Fruit fly (Drosophila melanogaster): ENCODE measurements around the gene CG11756.

CG11756 gene

dm6 chrX:11384023-11384444 is 36.1 kb downstream of the CG11756 start (continued):
- peak; percentile 43 for TF ChIP-seq CG2712 (tag; optimal IDR thresholded peaks at IDR 0.05)
- 0 out of 3 replicates have a peak, but pooled peaks have one; percentile 49 for TF ChIP-seq C15 (GFP tag; IDR thresholded peaks at IDR 0.05)
- no peak for TF ChIP-seq CG12236 (GFP tag; optimal IDR thresholded peaks at IDR 0.05)
- peak; percentile 36 for TF ChIP-seq D19B (GFP tag; optimal IDR thresholded peaks at IDR 0.05)
- peak; percentile 41 for TF ChIP-seq CG4424 (GFP tag; optimal IDR thresholded peaks at IDR 0.05)
- no peak for TF ChIP-seq prd (optimal IDR thresholded peaks at IDR 0.05)
- peak; percentile 84 for TF ChIP-seq prd (GFP tag; IDR thresholded peaks at IDR 0.05)
- peak; percentile 69 for TF ChIP-seq Xrp1 (GFP tag; IDR thresholded peaks at IDR 0.05)
- peak; percentile 31 for TF ChIP-seq slp2 (GFP tag; optimal IDR thresholded peaks at IDR 0.05)
- TF ChIP-seq CG7839 (tag; optimal IDR thresholded peaks at IDR 0.05) = peak; percentile 83
- peak; percentile 72 for TF ChIP-seq CG3847 (GFP tag; IDR thresholded peaks at IDR 0.05)
- TF ChIP-seq CG2678 (tag; optimal IDR thresholded peaks at IDR 0.05) = peak; percentile 83
- TF ChIP-seq Jarid2 (GFP tag; optimal IDR thresholded peaks at IDR 0.05) = peak; percentile 22
- peak; percentile 69 for TF ChIP-seq HLH3B (GFP tag; IDR thresholded peaks at IDR 0.05)
- peak; percentile 71 for TF ChIP-seq E2f1 (GFP tag; IDR thresholded peaks at IDR 0.05)
- peak; percentile 49 for TF ChIP-seq pnt (GFP tag; optimal IDR thresholded peaks at IDR 0.05)
- TF ChIP-seq sima (GFP tag; optimal IDR thresholded peaks at IDR 0.05) = no peak
- TF ChIP-seq CG4404 (GFP tag; IDR thresholded peaks at IDR 0.05) = peak; percentile 62
- TF ChIP-seq CG9817 (tag; optimal IDR thresholded peaks at IDR 0.05) = peak; percentile 75
- TF ChIP-seq tio (GFP tag; optimal IDR thresholded peaks at IDR 0.05) = peak; percentile 42
- peak; percentile 75 for TF ChIP-seq ind (GFP tag; optimal IDR thresholded peaks at IDR 0.05)
- TF ChIP-seq dpn (GFP tag; optimal IDR thresholded peaks at IDR 0.05) = peak; percentile 62 to 63
- TF ChIP-seq CG12071 (GFP tag; optimal IDR thresholded peaks at IDR 0.05) = peak; percentile 54
- TF ChIP-seq CG2120 (GFP tag; optimal IDR thresholded peaks at IDR 0.05) = peak; percentile 90
- peak; percentile 18; the same call in 1 of the 2 replicates for TF ChIP-seq Nf-YA (GFP tag; IDR thresholded peaks at IDR 0.05)
- peak; percentile 11 for TF ChIP-seq Ets97D (GFP tag; optimal IDR thresholded peaks at IDR 0.05)
- peak; percentile 49; the same call in 1 of the 2 replicates for TF ChIP-seq Awh (GFP tag; IDR thresholded peaks at IDR 0.05)
- TF ChIP-seq CG17912 (GFP tag; optimal IDR thresholded peaks at IDR 0.05) = no peak
- TF ChIP-seq ATbp (GFP tag; optimal IDR thresholded peaks at IDR 0.05) = peak; percentile 53
- TF ChIP-seq CG14050 (GFP tag; IDR thresholded peaks at IDR 0.05) = peak; percentile 54; the same call in 2 of the 3 replicates
- TF ChIP-seq CG4820 (GFP tag; optimal IDR thresholded peaks at IDR 0.05) = peak; percentile 32
- no peak for TF ChIP-seq dati (GFP tag; IDR thresholded peaks at IDR 0.05)
- peak; percentile 63 for TF ChIP-seq CG30403 (GFP tag; optimal IDR thresholded peaks at IDR 0.05)
- TF ChIP-seq Sin3A (optimal IDR thresholded peaks at IDR 0.05) = no peak
- no peak for TF ChIP-seq CG33557 (GFP tag; optimal IDR thresholded peaks at IDR 0.05)
- peak; percentile 90 for TF ChIP-seq CG9932 (GFP tag; IDR thresholded peaks at IDR 0.05)
- TF ChIP-seq ase (GFP tag; IDR thresholded peaks at IDR 0.05) = peak; percentile 56; the same call in 1 of the 3 replicates
- TF ChIP-seq Dip3 (GFP tag; optimal IDR thresholded peaks at IDR 0.05) = peak; percentile 71
- TF ChIP-seq lmd (GFP tag; IDR thresholded peaks at IDR 0.05) = peak; percentile 80
- TF ChIP-seq CTCF (GFP tag; optimal IDR thresholded peaks at IDR 0.05) = peak; percentile 9
- no peak for TF ChIP-seq Elba2 (GFP tag; optimal IDR thresholded peaks at IDR 0.05)

DNA sequence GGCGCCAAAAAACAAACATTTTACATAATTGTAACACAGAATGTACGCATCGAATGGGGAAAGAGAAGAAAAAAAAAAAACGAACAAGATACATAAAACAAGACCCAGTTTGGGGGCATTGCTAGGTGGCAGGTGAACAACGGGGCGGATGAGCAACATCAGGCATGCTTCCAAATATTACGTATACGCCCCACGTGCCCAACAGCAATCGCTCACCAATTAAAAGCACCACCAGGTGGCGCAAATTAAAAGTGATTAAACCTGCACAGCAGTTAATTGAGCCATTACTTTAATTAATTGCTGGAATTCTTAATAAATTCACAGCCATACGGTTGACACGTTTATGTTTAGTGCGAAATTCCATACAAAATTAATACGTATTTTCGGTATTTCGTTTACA is 37.6 kb downstream of the CG11756 start:
- no peak for TF ChIP-seq gt (GFP tag; IDR thresholded peaks at IDR 0.05)
- no peak for TF ChIP-seq Rfx (GFP tag; IDR thresholded peaks at IDR 0.05)
- TF ChIP-seq CG7372 (GFP tag; IDR thresholded peaks at IDR 0.05) = peak; percentile 90
- no peak for TF ChIP-seq CG6854 (GFP tag; optimal IDR thresholded peaks at IDR 0.05)
- TF ChIP-seq Pdp1 (GFP tag; optimal IDR thresholded peaks at IDR 0.05) = peak in 1 of 2 experiments; percentile 42
- TF ChIP-seq sd (tag; optimal IDR thresholded peaks at IDR 0.05) = peak; percentile 45
- TF ChIP-seq CTCF (GFP tag; optimal IDR thresholded peaks at IDR 0.05) = peak; percentile 54
